Fruit fly (Drosophila melanogaster): ENCODE measurements around the gene CG13622.

dm6 chr3R:24550802-24551391, 27.4 kb upstream of the CG13622 start:
- no peak for TF ChIP-seq ttk (optimal IDR thresholded peaks at IDR 0.05)
- TF ChIP-seq psq (optimal IDR thresholded peaks at IDR 0.05) = no peak
- TF ChIP-seq insv (optimal IDR thresholded peaks at IDR 0.05) = no peak
- no peak for TF ChIP-seq Sin3A (optimal IDR thresholded peaks at IDR 0.05)
